Fruit fly (Drosophila melanogaster) whole organism, embryonic: Measurements from ENCODE around the gene Targ2.

Experiments used
- Aef1 ChIP-seq: fragments of 200-800 bp; sonication (Bioruptor generic); IDR thresholded peaks from 3 replicates; pipeline ENCODE4 v1.3.6; 2022; ENCODE audit warnings: missing biosample characterization, missing genetic modification characterization
- Atf6 ChIP-seq: fragments of 200-800 bp; sonication (Bioruptor generic); IDR thresholded peaks from 2 replicates; pipeline ENCODE4 v1.3.6; 2022; ENCODE audit warnings: missing biosample characterization, missing genetic modification characterization
- B-H1 ChIP-seq: fragments of 200-800 bp; sonication (Bioruptor generic); IDR thresholded peaks from 3 replicates; pipeline ENCODE4 v1.3.6; 2022; ENCODE audit warnings: missing biosample characterization, missing genetic modification characterization
- CG1024 ChIP-seq: fragments of 200-800 bp; sonication (Bioruptor generic); IDR thresholded peaks from 2 replicates; pipeline ENCODE4 v1.3.6; 2022; ENCODE audit warnings: missing biosample characterization, missing genetic modification characterization
- CG10366 ChIP-seq: fragments of 200-800 bp; sonication (Bioruptor generic); IDR thresholded peaks from 2 replicates; pipeline ENCODE4 v1.3.6; 2022; ENCODE audit warnings: missing biosample characterization, missing genetic modification characterization
- CG10654 ChIP-seq: fragments of 200-800 bp; sonication (Bioruptor generic); optimal IDR thresholded peaks from 2 replicates; lab custom pipeline; 2016; ENCODE audit warnings: missing biosample characterization, missing genetic modification characterization
- CG11085 ChIP-seq: fragments of 200-800 bp; sonication (Bioruptor generic); IDR thresholded peaks from 2 replicates; pipeline ENCODE4 v1.3.6; 2022; ENCODE audit warnings: missing biosample characterization, missing genetic modification characterization
- CG11560 ChIP-seq: fragments of 200-800 bp; sonication (Bioruptor generic); IDR thresholded peaks from 3 replicates; pipeline ENCODE4 v1.3.6; 2022; ENCODE audit warnings: missing biosample characterization, missing genetic modification characterization
- CG12104 ChIP-seq: fragments of 200-800 bp; sonication (Bioruptor generic); optimal IDR thresholded peaks from 3 replicates; lab custom pipeline; 2016; ENCODE audit warnings: missing biosample characterization, missing genetic modification characterization
- CG12219 ChIP-seq: fragments of 200-800 bp; sonication (Bioruptor generic); optimal IDR thresholded peaks from 3 replicates; lab custom pipeline; 2018; ENCODE audit warnings: missing biosample characterization, mild to moderate bottlenecking, missing genetic modification characterization
- CG13287 ChIP-seq: fragments of 200-800 bp; sonication (Bioruptor generic); IDR thresholded peaks from 2 replicates; pipeline ENCODE4 v1.3.6; 2022; ENCODE audit warnings: missing biosample characterization, missing genetic modification characterization; ENCODE audit not compliant: partially characterized antibody
- CG13894 ChIP-seq: fragments of 200-800 bp; sonication (Bioruptor generic); optimal IDR thresholded peaks from 3 replicates; lab custom pipeline; 2018; ENCODE audit warnings: missing biosample characterization, mild to moderate bottlenecking, missing genetic modification characterization, moderate library complexity
- CG17328 ChIP-seq: fragments of 200-800 bp; sonication (Bioruptor generic); IDR thresholded peaks from 2 replicates; pipeline ENCODE4 v1.3.6; 2022; ENCODE audit warnings: missing biosample characterization, missing genetic modification characterization
- CG18262 ChIP-seq: fragments of 200-800 bp; optimal IDR thresholded peaks from 3 replicates; lab custom pipeline; 2019; ENCODE audit warnings: missing biosample characterization, mild to moderate bottlenecking, missing genetic modification characterization, moderate library complexity
- CG30403 ChIP-seq: fragments of 200-800 bp; sonication (Bioruptor generic); optimal IDR thresholded peaks from 3 replicates; lab custom pipeline; 2016; ENCODE audit warnings: missing biosample characterization, missing genetic modification characterization
- CG4707 ChIP-seq: fragments of 200-800 bp; sonication (Bioruptor generic); optimal IDR thresholded peaks from 2 replicates; lab custom pipeline; 2018; ENCODE audit warnings: missing biosample characterization, mild to moderate bottlenecking, missing genetic modification characterization, moderate library complexity
- CG6254 ChIP-seq: fragments of 200-800 bp; sonication (Bioruptor generic); optimal IDR thresholded peaks from 3 replicates; lab custom pipeline; 2017; ENCODE audit warnings: mild to moderate bottlenecking, missing biosample characterization, missing genetic modification reagents, missing genetic modification characterization
- CG7839 ChIP-seq: fragments of 200-800 bp; sonication (Bioruptor generic); optimal IDR thresholded peaks from 3 replicates; lab custom pipeline; 2018; ENCODE audit warnings: missing biosample characterization, mild to moderate bottlenecking, missing genetic modification characterization, moderate library complexity
- CG8359 ChIP-seq: fragments of 200-800 bp; sonication (Bioruptor generic); optimal IDR thresholded peaks from 2 replicates; lab custom pipeline; 2017; ENCODE audit warnings: missing biosample characterization, mild to moderate bottlenecking, missing genetic modification characterization, borderline replicate concordance
- CoRest ChIP-seq: fragments of 200-800 bp; sonication (Bioruptor generic); optimal IDR thresholded peaks from 3 replicates; lab custom pipeline; 2018; ENCODE audit warnings: missing biosample characterization, mild to moderate bottlenecking, missing genetic modification characterization, moderate library complexity
- Dbx ChIP-seq: fragments of 200-800 bp; sonication (Bioruptor generic); IDR thresholded peaks from 3 replicates; pipeline ENCODE4 v1.3.6; 2022; ENCODE audit warnings: missing biosample characterization, missing genetic modification characterization
- Dfd ChIP-seq, 2 experiments: fragments of >200 bp; optimal IDR thresholded peaks; 2 replicates each; lab custom pipeline; 2017; ENCODE audit warnings: missing biosample characterization in 2 of 2, missing genetic modification characterization in 2 of 2
- GATAe ChIP-seq: fragments of 200-800 bp; sonication (Bioruptor generic); conservative IDR thresholded peaks from 2 replicates; pipeline ENCODE4 v1.3.6; 2022; ENCODE audit warnings: missing biosample characterization, missing genetic modification characterization
- Hmx ChIP-seq: fragments of 200-800 bp; sonication (Bioruptor generic); optimal IDR thresholded peaks from 2 replicates; lab custom pipeline; 2016; ENCODE audit warnings: missing biosample characterization, missing genetic modification characterization
- Meics ChIP-seq: fragments of 200-800 bp; sonication (Bioruptor generic); optimal IDR thresholded peaks from 2 replicates; lab custom pipeline; 2017; ENCODE audit warnings: missing biosample characterization, mild to moderate bottlenecking, missing genetic modification characterization
- NC2β ChIP-seq: fragments of 200-800 bp; sonication (Bioruptor generic); optimal IDR thresholded peaks from 2 replicates; lab custom pipeline; 2016; ENCODE audit warnings: missing biosample characterization, missing genetic modification characterization
- NFAT ChIP-seq: fragments of 200-800 bp; sonication (Bioruptor generic); IDR thresholded peaks from 2 replicates; pipeline ENCODE4 v1.3.6; 2022; ENCODE audit warnings: missing biosample characterization, missing genetic modification characterization
- NK7.1 ChIP-seq: fragments of 200-800 bp; sonication (Bioruptor generic); optimal IDR thresholded peaks from 3 replicates; lab custom pipeline; 2016; ENCODE audit warnings: missing biosample characterization, missing genetic modification characterization
- Neu2 ChIP-seq: fragments of 200-800 bp; sonication (Bioruptor generic); optimal IDR thresholded peaks from 3 replicates; lab custom pipeline; 2016; ENCODE audit warnings: missing biosample characterization, missing genetic modification characterization, borderline replicate concordance
- Scr ChIP-seq: fragments of 200-800 bp; sonication (Bioruptor generic); IDR thresholded peaks from 2 replicates; pipeline ENCODE4 v1.3.6; 2022; ENCODE audit warnings: missing biosample characterization, missing genetic modification characterization; ENCODE audit not compliant: partially characterized antibody
- TFAM ChIP-seq: fragments of 200-800 bp; sonication (Bioruptor generic); optimal IDR thresholded peaks from 2 replicates; lab custom pipeline; 2017; ENCODE audit warnings: missing biosample characterization, missing genetic modification characterization, inconsistent platforms
- Tbp ChIP-seq: fragments of >200 bp; optimal IDR thresholded peaks from 2 replicates; lab custom pipeline; 2018; ENCODE audit warnings: missing biosample characterization, missing genetic modification characterization
- Xrp1 ChIP-seq: fragments of 200-800 bp; sonication (Bioruptor generic); IDR thresholded peaks from 2 replicates; pipeline ENCODE4 v1.3.6; 2022; ENCODE audit warnings: missing biosample characterization, missing genetic modification characterization
- YL-1 ChIP-seq: fragments of 200-800 bp; sonication (Bioruptor generic); optimal IDR thresholded peaks from 3 replicates; lab custom pipeline; 2017; ENCODE audit warnings: missing biosample characterization, mild to moderate bottlenecking, missing genetic modification characterization
- bbx ChIP-seq: fragments of 200-800 bp; sonication (Bioruptor generic); IDR thresholded peaks from 2 replicates; pipeline ENCODE4 v1.3.6; 2022; ENCODE audit warnings: missing biosample characterization, missing genetic modification characterization; ENCODE audit not compliant: partially characterized antibody
- caup ChIP-seq: fragments of 200-800 bp; sonication (Bioruptor generic); optimal IDR thresholded peaks from 3 replicates; lab custom pipeline; 2017; ENCODE audit warnings: missing biosample characterization, mild to moderate bottlenecking, missing genetic modification characterization, moderate library complexity; ENCODE audit not compliant: severe bottlenecking
- dan ChIP-seq: fragments of 200-800 bp; sonication (Bioruptor generic); IDR thresholded peaks from 2 replicates; pipeline ENCODE4 v1.3.6; 2022; ENCODE audit warnings: missing biosample characterization, missing genetic modification characterization
- dimm ChIP-seq: fragments of 200-800 bp; sonication (Bioruptor generic); IDR thresholded peaks from 2 replicates; pipeline ENCODE4 v1.3.6; 2022; ENCODE audit warnings: missing biosample characterization, missing genetic modification characterization
- dmrt99B ChIP-seq: fragments of 200-800 bp; sonication (Bioruptor generic); optimal IDR thresholded peaks from 2 replicates; lab custom pipeline; 2018; ENCODE audit warnings: missing biosample characterization, mild to moderate bottlenecking, missing genetic modification characterization, moderate library complexity
- esg ChIP-seq: fragments of 200-800 bp; sonication (Bioruptor generic); conservative IDR thresholded peaks from 2 replicates; pipeline ENCODE4 v1.3.6; 2022; ENCODE audit warnings: missing biosample characterization, missing genetic modification characterization
- eyg ChIP-seq: fragments of 200-800 bp; sonication (Bioruptor generic); optimal IDR thresholded peaks from 3 replicates; lab custom pipeline; 2016; ENCODE audit warnings: missing biosample characterization, missing genetic modification characterization
- gfzf ChIP-seq: fragments of 200-800 bp; sonication (Bioruptor generic); optimal IDR thresholded peaks from 2 replicates; lab custom pipeline; 2016; ENCODE audit warnings: missing biosample characterization, mild to moderate bottlenecking, missing genetic modification characterization, moderate library complexity
- hkb ChIP-seq, 2 experiments: fragments of 200-800 bp in 1 of 2; fragments of >200 bp in 1 of 2; sonication (Bioruptor generic) in 1 of 2; IDR thresholded peaks in 1 of 2; optimal IDR thresholded peaks in 1 of 2; 2 replicates each; pipeline versions ENCODE4 v1.3.6 to Lab custom; 2017 to 2022; ENCODE audit warnings: missing biosample characterization in 1 of 2, missing genetic modification characterization in 1 of 2
- ind ChIP-seq: fragments of 200-800 bp; sonication (Bioruptor generic); optimal IDR thresholded peaks from 3 replicates; lab custom pipeline; 2016; ENCODE audit warnings: missing biosample characterization, missing genetic modification characterization
- inv ChIP-seq: fragments of 200-800 bp; sonication (Bioruptor generic); IDR thresholded peaks from 2 replicates; pipeline ENCODE4 v1.3.6; 2022; ENCODE audit warnings: missing biosample characterization, missing genetic modification characterization; ENCODE audit not compliant: partially characterized antibody
- kay ChIP-seq: fragments of 200-800 bp; sonication (Bioruptor generic); optimal IDR thresholded peaks from 2 replicates; lab custom pipeline; 2016; ENCODE audit warnings: missing biosample characterization, missing genetic modification characterization
- pb ChIP-seq: fragments of 200-800 bp; sonication (Bioruptor generic); optimal IDR thresholded peaks from 3 replicates; lab custom pipeline; 2016; ENCODE audit warnings: missing biosample characterization, missing genetic modification characterization
- prd ChIP-seq, 3 experiments: fragments of >200 bp in 2 of 3; fragments of 200-800 bp in 1 of 3; sonication (Bioruptor generic) in 1 of 3; optimal IDR thresholded peaks in 2 of 3; IDR thresholded peaks in 1 of 3; 2 replicates in 2 of 3; 3 replicates in 1 of 3; pipeline versions ENCODE4 v1.3.6 to Lab custom; 2017 to 2022; ENCODE audit warnings: missing biosample characterization in 1 of 3, missing genetic modification characterization in 1 of 3
- slp2 ChIP-seq: fragments of 200-800 bp; sonication (Bioruptor generic); optimal IDR thresholded peaks from 2 replicates; lab custom pipeline; 2016; ENCODE audit warnings: missing biosample characterization, missing genetic modification characterization
- sr ChIP-seq: fragments of 200-800 bp; sonication (Bioruptor generic); IDR thresholded peaks from 3 replicates; pipeline ENCODE4 v1.3.6; 2022; ENCODE audit warnings: missing biosample characterization, missing genetic modification characterization
- zfh2 ChIP-seq: fragments of 200-800 bp; sonication (Bioruptor generic); optimal IDR thresholded peaks from 2 replicates; lab custom pipeline; 2016; ENCODE audit warnings: missing biosample characterization, missing genetic modification characterization

The Targ2 gene

dm6 chr3L:21196563-21196962 is 6.5 kb downstream of the Targ2 start, which contains the start of the genes Targ3 and park (continued):
- TF ChIP-seq zfh2 (GFP tag; lab: Kevin White, UChicago) (peak; percentile 55), YL-1 (GFP tag; lab: Kevin White, UChicago) (peak; percentile 66), CG13894 (tag; lab: Kevin White, UChicago) (no peak), Xrp1 (GFP tag; lab: Robert Waterston, UW) (no peak), dmrt99B (tag; lab: Kevin White, UChicago) (no peak), Hmx (GFP tag; lab: Kevin White, UChicago) (no peak), Aef1 (GFP tag; lab: Robert Waterston, UW) (no peak), CG12104 (no peak), gfzf (GFP tag; lab: Kevin White, UChicago) (peak; percentile 22), CG11560 (tag; lab: Robert Waterston, UW) (no peak), CG1024 (GFP tag; lab: Robert Waterston, UW) (no peak), pb (GFP tag; lab: Kevin White, UChicago) (no peak), NK7.1 (GFP tag; lab: Kevin White, UChicago) (no peak), CG13287 (GFP tag; lab: Robert Waterston, UW) (peak; percentile 49), caup (GFP tag; lab: Kevin White, UChicago) (no peak), Tbp (no peak), CoRest (tag; lab: Kevin White, UChicago) (peak; percentile 31), Neu2 (no peak), CG10366 (peak; percentile 19; the same call in 1 of the 2 replicates), TFAM (no peak), slp2 (GFP tag; lab: Kevin White, UChicago) (no peak), CG17328 (GFP tag; lab: Robert Waterston, UW) (no peak), CG4707 (GFP tag; lab: Kevin White, UChicago) (no peak), inv (GFP tag; lab: Robert Waterston, UW) (no peak), eyg (GFP tag; lab: Kevin White, UChicago) (no peak), CG18262 (no peak), dimm (no peak), bbx (GFP tag; lab: Robert Waterston, UW) (no peak), Dfd (GFP tag; optimal IDR thresholded peaks at IDR 0.05; lab: Kevin White, UChicago) (no peak), B-H1 (GFP tag; lab: Robert Waterston, UW) (no peak), NC2β (GFP tag; lab: Kevin White, UChicago) (peak; percentile 16), Meics (peak; percentile 7), CG6254 (no peak), NFAT (no peak), CG11085 (GFP tag; lab: Robert Waterston, UW) (no peak), CG7839 (no peak), kay (GFP tag; lab: Kevin White, UChicago) (no peak), CG30403 (GFP tag; lab: Kevin White, UChicago) (peak; percentile 17), prd (optimal IDR thresholded peaks at IDR 0.05; lab: Kevin White, UChicago) (no peak), prd (GFP tag; IDR thresholded peaks at IDR 0.05; lab: Robert Waterston, UW) (no peak), Dbx (GFP tag; lab: Robert Waterston, UW) (0 out of 3 replicates have a peak, but pooled peaks have one; percentile 40), CG10654 (GFP tag; lab: Kevin White, UChicago) (no peak), Scr (GFP tag; lab: Robert Waterston, UW) (peak; percentile 33; the same call in 1 of the 2 replicates), CG12219 (no peak), CG8359 (GFP tag; lab: Kevin White, UChicago) (no peak), sr (no peak), dan (GFP tag; lab: Robert Waterston, UW) (no peak), Atf6 (no peak), esg (GFP tag; lab: Robert Waterston, UW) (no peak), hkb (optimal IDR thresholded peaks at IDR 0.05; lab: Kevin White, UChicago) (peak; percentile 37), hkb (GFP tag; IDR thresholded peaks at IDR 0.05; lab: Robert Waterston, UW) (no peak), ind (no peak), GATAe (GFP tag; lab: Robert Waterston, UW) (no peak)
